Fruit fly (Drosophila melanogaster) whole organism, pupa: ENCODE results near the gene Cpr65Eb.

Experiments used
- CG10348 ChIP-seq: fragments of 200-800 bp; sonication (Bioruptor generic); IDR thresholded peaks from 2 replicates; pipeline ENCODE4 v1.3.6; 2022; ENCODE audit warnings: missing biosample characterization, missing genetic modification characterization
- CG12605 ChIP-seq: fragments of 200-800 bp; sonication (Bioruptor generic); IDR thresholded peaks from 2 replicates; pipeline ENCODE4 v1.3.6; 2022; ENCODE audit warnings: missing biosample characterization, missing genetic modification characterization
- CG13204 ChIP-seq: fragments of 200-800 bp; sonication (Bioruptor generic); optimal IDR thresholded peaks from 2 replicates; lab custom pipeline; 2018; ENCODE audit warnings: missing biosample characterization, mild to moderate bottlenecking, missing genetic modification characterization, moderate library complexity
- CG14655 ChIP-seq: fragments of 200-800 bp; sonication (Bioruptor generic); optimal IDR thresholded peaks from 3 replicates; lab custom pipeline; 2017; ENCODE audit warnings: mild to moderate bottlenecking, missing biosample characterization, missing genetic modification reagents, missing genetic modification characterization
- CG15710 ChIP-seq: fragments of 200-800 bp; sonication (Bioruptor generic); optimal IDR thresholded peaks from 2 replicates; lab custom pipeline; 2018; ENCODE audit warnings: missing biosample characterization, mild to moderate bottlenecking, missing genetic modification characterization, moderate library complexity
- CG17806 ChIP-seq: fragments of 200-800 bp; sonication (Bioruptor generic); optimal IDR thresholded peaks from 2 replicates; lab custom pipeline; 2018; ENCODE audit warnings: missing biosample characterization, mild to moderate bottlenecking, missing genetic modification characterization, moderate library complexity
- CG32121 ChIP-seq: fragments of 200-800 bp; sonication (Bioruptor generic); IDR thresholded peaks from 2 replicates; pipeline ENCODE4 v1.3.6; 2022; ENCODE audit warnings: missing biosample characterization, missing genetic modification characterization
- CG34367 ChIP-seq: fragments of 200-800 bp; sonication (Bioruptor generic); optimal IDR thresholded peaks from 2 replicates; lab custom pipeline; 2018; ENCODE audit warnings: missing biosample characterization, mild to moderate bottlenecking, missing genetic modification characterization
- CG4496 ChIP-seq: fragments of 200-800 bp; sonication (Bioruptor generic); IDR thresholded peaks from 3 replicates; pipeline ENCODE4 v1.3.6; 2022; ENCODE audit warnings: missing biosample characterization, missing genetic modification characterization
- CG8159 ChIP-seq: fragments of 200-800 bp; sonication (Bioruptor generic); optimal IDR thresholded peaks from 3 replicates; lab custom pipeline; 2018; ENCODE audit warnings: missing biosample characterization, mild to moderate bottlenecking, missing genetic modification characterization, moderate library complexity
- CG8301 ChIP-seq: fragments of 200-800 bp; sonication (Bioruptor generic); optimal IDR thresholded peaks from 2 replicates; lab custom pipeline; 2018; ENCODE audit warnings: missing biosample characterization, mild to moderate bottlenecking, missing genetic modification characterization
- CG9948 ChIP-seq: fragments of 200-800 bp; sonication (Bioruptor generic); optimal IDR thresholded peaks from 2 replicates; lab custom pipeline; 2018; ENCODE audit warnings: missing biosample characterization, mild to moderate bottlenecking, missing genetic modification characterization, moderate library complexity
- D1 ChIP-seq: fragments of 200-800 bp; sonication (Bioruptor generic); optimal IDR thresholded peaks from 2 replicates; lab custom pipeline; 2018; ENCODE audit warnings: missing biosample characterization, mild to moderate bottlenecking, missing genetic modification characterization, moderate library complexity
- EcR ChIP-seq: fragments of 200-800 bp; sonication (Bioruptor generic); optimal IDR thresholded peaks from 3 replicates; lab custom pipeline; 2019; ENCODE audit warnings: missing biosample characterization, missing genetic modification characterization, mild to moderate bottlenecking, moderate library complexity, missing genetic modification reagents
- Ets98B ChIP-seq: fragments of 200-800 bp; sonication (Bioruptor generic); IDR thresholded peaks from 2 replicates; pipeline ENCODE4 v1.3.6; 2022; ENCODE audit warnings: missing biosample characterization, missing genetic modification characterization
- Pif1A ChIP-seq: fragments of 200-800 bp; sonication (Bioruptor generic); optimal IDR thresholded peaks from 3 replicates; lab custom pipeline; 2016; ENCODE audit warnings: missing biosample characterization, missing genetic modification characterization
- Pif1B ChIP-seq: fragments of 200-800 bp; sonication (Bioruptor generic); optimal IDR thresholded peaks from 3 replicates; lab custom pipeline; 2016; ENCODE audit warnings: missing biosample characterization, missing genetic modification characterization
- Snoo ChIP-seq: fragments of 200-800 bp; sonication (Bioruptor generic); optimal IDR thresholded peaks from 3 replicates; lab custom pipeline; 2017; ENCODE audit warnings: missing biosample characterization, mild to moderate bottlenecking, missing genetic modification characterization, inconsistent platforms
- fd96Ca ChIP-seq: fragments of 200-800 bp; sonication (Bioruptor generic); IDR thresholded peaks from 3 replicates; pipeline ENCODE4 v1.3.6; 2022; ENCODE audit warnings: missing biosample characterization, missing genetic modification characterization
- gl ChIP-seq: fragments of 200-800 bp; sonication (Bioruptor generic); optimal IDR thresholded peaks from 2 replicates; lab custom pipeline; 2018; ENCODE audit warnings: missing biosample characterization, mild to moderate bottlenecking, missing genetic modification characterization
- rn ChIP-seq: fragments of 200-800 bp; sonication (Bioruptor generic); IDR thresholded peaks from 2 replicates; pipeline ENCODE4 v1.3.6; 2022; ENCODE audit warnings: missing biosample characterization, missing genetic modification characterization

Gene Cpr65Eb

DNA sequence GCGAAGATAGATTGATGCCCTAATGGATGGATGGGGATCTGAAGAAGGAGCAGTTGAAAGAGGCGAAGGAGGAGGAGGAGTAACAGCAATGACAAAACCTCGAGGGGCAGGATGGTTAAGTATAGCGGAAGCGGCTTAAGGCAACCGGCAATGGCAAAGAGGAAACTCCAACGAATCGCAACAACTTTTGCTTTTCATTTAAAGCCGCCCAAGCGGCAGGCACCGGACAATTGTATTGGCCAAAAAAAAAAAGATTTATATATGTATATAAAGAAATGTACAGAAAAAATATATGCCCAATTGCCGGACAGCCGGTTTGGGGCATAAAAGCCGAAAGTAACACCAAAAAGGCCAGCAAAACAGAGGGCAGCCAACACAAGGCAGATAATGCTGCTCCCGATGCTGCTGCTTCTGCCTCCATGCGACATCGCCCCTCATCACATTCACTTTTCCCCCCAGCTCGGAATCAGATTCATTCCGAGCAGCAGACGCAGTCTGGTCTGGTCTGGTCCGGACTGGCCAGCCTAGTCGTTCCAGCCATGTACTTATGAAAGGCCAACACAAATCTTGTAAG, 2.8 kb upstream of the Cpr65Eb start:
- TF ChIP-seq Pif1A (GFP tag; lab: Kevin White, UChicago) (no peak), fd96Ca (GFP tag; lab: Robert Waterston, UW) (no peak), gl (no peak), CG8301 (tag; lab: Kevin White, UChicago) (no peak), CG17806 (tag; lab: Kevin White, UChicago) (no peak), CG34367 (tag; lab: Kevin White, UChicago) (no peak), CG12605 (GFP tag; lab: Robert Waterston, UW) (no peak), CG15710 (tag; lab: Kevin White, UChicago) (no peak), CG32121 (GFP tag; lab: Robert Waterston, UW) (no peak), EcR (GFP tag; lab: Kevin White, UChicago) (no peak), CG13204 (GFP tag; lab: Kevin White, UChicago) (no peak), CG8159 (tag; lab: Kevin White, UChicago) (no peak)

- TF ChIP-seq CG14655 (GFP tag; lab: Kevin White, UChicago), result peak; percentile 10
- peak; percentile 47 for TF ChIP-seq CG17806 (tag; lab: Kevin White, UChicago)
- peak; percentile 44 for TF ChIP-seq CG9948 (tag; lab: Kevin White, UChicago)
- peak; percentile 28 for TF ChIP-seq D1 (tag; lab: Kevin White, UChicago)
- peak; percentile 1 for TF ChIP-seq CG34367 (tag; lab: Kevin White, UChicago)
- TF ChIP-seq Snoo (tag; lab: Kevin White, UChicago), result peak; percentile 5
- no peak for TF ChIP-seq CG32121 (GFP tag; lab: Robert Waterston, UW)
- TF ChIP-seq CG8159 (tag; lab: Kevin White, UChicago), result peak; percentile 55
- no peak for TF ChIP-seq CG10348 (GFP tag; lab: Robert Waterston, UW)
- peak; percentile 11 for TF ChIP-seq CG8301 (tag; lab: Kevin White, UChicago)
- TF ChIP-seq CG15710 (tag; lab: Kevin White, UChicago), result peak; percentile 7
- peak; percentile 45 for TF ChIP-seq Pif1A (GFP tag; lab: Kevin White, UChicago)
- TF ChIP-seq CG4496 (GFP tag; lab: Robert Waterston, UW), result peak; percentile 26; the same call in 1 of the 3 replicates
- no peak for TF ChIP-seq CG13204 (GFP tag; lab: Kevin White, UChicago)
- no peak for TF ChIP-seq Ets98B (GFP tag; lab: Robert Waterston, UW)
These were observed 2.2 kb upstream of the Cpr65Eb start for dm6 chr3L:7090764-7091163.

- TF ChIP-seq Pif1A (GFP tag; lab: Kevin White, UChicago), result no peak
- TF ChIP-seq CG17806 (tag; lab: Kevin White, UChicago), result peak; percentile 48
- TF ChIP-seq rn (GFP tag; lab: Robert Waterston, UW), result no peak
- no peak for TF ChIP-seq Ets98B (GFP tag; lab: Robert Waterston, UW)
- TF ChIP-seq CG9948 (tag; lab: Kevin White, UChicago), result peak; percentile 38
- no peak for TF ChIP-seq CG32121 (GFP tag; lab: Robert Waterston, UW)
- no peak for TF ChIP-seq CG13204 (GFP tag; lab: Kevin White, UChicago)
- TF ChIP-seq fd96Ca (GFP tag; lab: Robert Waterston, UW), result no peak
- no peak for TF ChIP-seq CG8301 (tag; lab: Kevin White, UChicago)
- TF ChIP-seq CG8159 (tag; lab: Kevin White, UChicago), result peak; percentile 66
- no peak for TF ChIP-seq D1 (tag; lab: Kevin White, UChicago)
- TF ChIP-seq Pif1B (GFP tag; lab: Kevin White, UChicago), result no peak
- TF ChIP-seq Snoo (tag; lab: Kevin White, UChicago), result no peak
- TF ChIP-seq CG14655 (GFP tag; lab: Kevin White, UChicago), result peak; percentile 28
- no peak for TF ChIP-seq CG12605 (GFP tag; lab: Robert Waterston, UW)
- no peak for TF ChIP-seq EcR (GFP tag; lab: Kevin White, UChicago)
- TF ChIP-seq CG15710 (tag; lab: Kevin White, UChicago), result peak; percentile 49
- no peak for TF ChIP-seq CG10348 (GFP tag; lab: Robert Waterston, UW)
- TF ChIP-seq CG34367 (tag; lab: Kevin White, UChicago), result no peak
These were observed 1.2 kb downstream of the Cpr65Eb start for dm6 chr3L:7087347-7087746.

- TF ChIP-seq CG8301 (tag; lab: Kevin White, UChicago) (no peak), D1 (tag; lab: Kevin White, UChicago) (no peak), CG8159 (tag; lab: Kevin White, UChicago) (no peak), CG9948 (tag; lab: Kevin White, UChicago) (no peak), CG14655 (GFP tag; lab: Kevin White, UChicago) (no peak), Pif1B (GFP tag; lab: Kevin White, UChicago) (no peak), gl (no peak), rn (GFP tag; lab: Robert Waterston, UW) (no peak), Pif1A (GFP tag; lab: Kevin White, UChicago) (no peak), CG12605 (GFP tag; lab: Robert Waterston, UW) (no peak), Ets98B (GFP tag; lab: Robert Waterston, UW) (no peak), CG15710 (tag; lab: Kevin White, UChicago) (no peak), CG13204 (GFP tag; lab: Kevin White, UChicago) (no peak), CG34367 (tag; lab: Kevin White, UChicago) (no peak), EcR (GFP tag; lab: Kevin White, UChicago) (no peak), fd96Ca (GFP tag; lab: Robert Waterston, UW) (no peak), CG10348 (GFP tag; lab: Robert Waterston, UW) (no peak), CG32121 (GFP tag; lab: Robert Waterston, UW) (no peak), Snoo (tag; lab: Kevin White, UChicago) (no peak), CG4496 (GFP tag; lab: Robert Waterston, UW) (no peak)
These were observed 2.0 kb downstream of the Cpr65Eb start, which contains the start of gene Cpr65Ea for dm6 chr3L:7086558-7087059. Gene Cpr65Ea (minus strand): TSS chr3L:7086608.
